Fruit fly (Drosophila melanogaster): ENCODE results near the gene Exo84.

Gene Exo84

dm6 chr3R:26007298-26007697, 44.8 kb downstream of the Exo84 start:
- TF ChIP-seq Hnf4 (GFP tag; optimal IDR thresholded peaks at IDR 0.05) (no peak), OdsH (GFP tag; optimal IDR thresholded peaks at IDR 0.05) (no peak), dmrt93B (GFP tag; optimal IDR thresholded peaks at IDR 0.05) (no peak), brk (GFP tag; optimal IDR thresholded peaks at IDR 0.05) (no peak), psq (GFP tag; optimal IDR thresholded peaks at IDR 0.05) (no peak), usp (GFP tag; optimal IDR thresholded peaks at IDR 0.05) (no peak), dsf (GFP tag; optimal IDR thresholded peaks at IDR 0.05; ENCODE audit: borderline replicate concordance) (no peak), Sp1 (GFP tag; optimal IDR thresholded peaks at IDR 0.05) (no peak), fru (GFP tag; optimal IDR thresholded peaks at IDR 0.05) (no peak), Mio (GFP tag; optimal IDR thresholded peaks at IDR 0.05) (no peak), Rel (GFP tag; optimal IDR thresholded peaks at IDR 0.05) (no peak), Rel (tag; optimal IDR thresholded peaks at IDR 0.05) (no peak), CG32264 (GFP tag; optimal IDR thresholded peaks at IDR 0.05) (no peak)

dm6 chr3R:26005978-26006934, 45.8 kb downstream of the Exo84 start:
- TF ChIP-seq Rel (GFP tag; optimal IDR thresholded peaks at IDR 0.05) (peak; percentile 78), Rel (tag; optimal IDR thresholded peaks at IDR 0.05) (peak; percentile 64), dsf (GFP tag; optimal IDR thresholded peaks at IDR 0.05; ENCODE audit: borderline replicate concordance) (no peak), Sp1 (GFP tag; optimal IDR thresholded peaks at IDR 0.05) (peak; percentile 32), CG9705 (GFP tag; optimal IDR thresholded peaks at IDR 0.05) (no peak), Hr78 (GFP tag; optimal IDR thresholded peaks at IDR 0.05) (no peak), CG32264 (GFP tag; optimal IDR thresholded peaks at IDR 0.05) (no peak), dl (GFP tag; optimal IDR thresholded peaks at IDR 0.05; ENCODE audit: insufficient read depth in 1 of 2, partially characterized antibody in 2 of 2) (peak in 1 of 2 experiments; percentile 46), N (GFP tag; optimal IDR thresholded peaks at IDR 0.05) (peak; percentile 30), psq (GFP tag; optimal IDR thresholded peaks at IDR 0.05) (peak; percentile 52), Abd-B (GFP tag; optimal IDR thresholded peaks at IDR 0.05) (no peak), sv (GFP tag; optimal IDR thresholded peaks at IDR 0.05) (no peak), usp (GFP tag; optimal IDR thresholded peaks at IDR 0.05) (no peak), foxo (GFP tag; optimal IDR thresholded peaks at IDR 0.05) (peak in 1 of 2 experiments; percentile 34), HLH106 (tag; optimal IDR thresholded peaks at IDR 0.05) (no peak), Jra (GFP tag; optimal IDR thresholded peaks at IDR 0.05) (peak; percentile 63), ey (GFP tag; optimal IDR thresholded peaks at IDR 0.05) (no peak), Vsx2 (GFP tag; optimal IDR thresholded peaks at IDR 0.05; ENCODE audit: partially characterized antibody) (peak; percentile 18), brk (GFP tag; optimal IDR thresholded peaks at IDR 0.05) (peak; percentile 63), GATAd (GFP tag; optimal IDR thresholded peaks at IDR 0.05) (no peak), Dif (GFP tag; optimal IDR thresholded peaks at IDR 0.05; ENCODE audit: partially characterized antibody) (peak; percentile 49), CrebA (GFP tag; optimal IDR thresholded peaks at IDR 0.05; ENCODE audit: borderline replicate concordance) (peak; percentile 74), OdsH (GFP tag; optimal IDR thresholded peaks at IDR 0.05) (no peak), rgr (GFP tag; optimal IDR thresholded peaks at IDR 0.05) (no peak), Hr83 (GFP tag; optimal IDR thresholded peaks at IDR 0.05; ENCODE audit: poor library complexity, severe bottlenecking) (peak; percentile 55), tai (GFP tag; optimal IDR thresholded peaks at IDR 0.05) (no peak), Hnf4 (GFP tag; optimal IDR thresholded peaks at IDR 0.05) (peak; percentile 36), pan (optimal IDR thresholded peaks at IDR 0.05) (no peak), h (GFP tag; optimal IDR thresholded peaks at IDR 0.05) (peak; percentile 85), fru (GFP tag; optimal IDR thresholded peaks at IDR 0.05) (peak; percentile 53), jim (GFP tag; optimal IDR thresholded peaks at IDR 0.05) (peak; percentile 68)

- TF ChIP-seq Vsx2 (GFP tag; optimal IDR thresholded peaks at IDR 0.05; ENCODE audit: partially characterized antibody) (peak; percentile 20), Sp1 (GFP tag; optimal IDR thresholded peaks at IDR 0.05) (no peak)
These were observed 46.5 kb downstream of the Exo84 start for dm6 chr3R:26005619-26005977.

All from whole organism, wandering third instar larva.